Worm (Caenorhabditis elegans) whole organism, L4 larva: Measurements from ENCODE around the gene qdpr-1.
A peak's percentile ranks its signal among the peaks of the same experiment; 100 is the strongest.

ENCODE experiments used
- F26F4.8 ChIP-seq: fragments of 200-800 bp; sonication (Bioruptor generic); conservative IDR thresholded peaks from 2 replicates; pipeline ENCODE4 v1.3.6; 2022; ENCODE audit warnings: missing genetic modification characterization, missing compliant biosample characterization
- F37D6.2 ChIP-seq: sonication (generic microtip); optimal IDR thresholded peaks from 2 replicates; lab custom pipeline; 2016; ENCODE audit warnings: mild to moderate bottlenecking, missing genetic modification characterization, missing compliant biosample characterization
- F44E2.7 ChIP-seq: fragments of 200-800 bp; sonication (Bioruptor generic); IDR thresholded peaks from 2 replicates; pipeline ENCODE4 v2.1.2; 2022; ENCODE audit warnings: missing genetic modification characterization, missing compliant biosample characterization
- F49E8.2 ChIP-seq: sonication (generic microtip); optimal IDR thresholded peaks from 2 replicates; lab custom pipeline; 2016; ENCODE audit warnings: missing compliant biosample characterization, mild to moderate bottlenecking, missing genetic modification characterization, borderline replicate concordance
- T26A8.4 ChIP-seq: fragments of 200-800 bp; sonication (Bioruptor generic); IDR thresholded peaks from 2 replicates; pipeline ENCODE4 v1.3.6; 2022; ENCODE audit warnings: missing genetic modification characterization, missing compliant biosample characterization
- Y105C5A.15 ChIP-seq: fragments of 200-800 bp; sonication (Bioruptor generic); IDR thresholded peaks from 2 replicates; pipeline ENCODE4 v1.3.6; 2022; ENCODE audit warnings: missing genetic modification characterization, missing compliant biosample characterization
- Y48G9A.11 ChIP-seq: fragments of 200-800 bp; sonication (Bioruptor generic); IDR thresholded peaks from 2 replicates; pipeline ENCODE4 v1.3.6; 2022; ENCODE audit warnings: missing genetic modification reagents, missing genetic modification characterization, missing compliant biosample characterization
- ceh-20 ChIP-seq: fragments of 200-800 bp; sonication (Bioruptor generic); IDR thresholded peaks from 2 replicates; pipeline ENCODE4 v1.3.6; 2022; ENCODE audit warnings: missing genetic modification reagents, missing genetic modification characterization, missing compliant biosample characterization
- ceh-44 ChIP-seq: fragments of 200-800 bp; sonication (Bioruptor generic); IDR thresholded peaks from 2 replicates; pipeline ENCODE4 v1.3.6; 2022; ENCODE audit warnings: missing genetic modification reagents, missing genetic modification characterization, missing compliant biosample characterization
- ceh-82 ChIP-seq: sonication (generic microtip); optimal IDR thresholded peaks from 2 replicates; lab custom pipeline; 2017; ENCODE audit warnings: missing biosample characterization, missing genetic modification characterization
- daf-12 ChIP-seq: fragments of 150-350 bp; optimal IDR thresholded peaks from 2 replicates; lab custom pipeline; 2014; ENCODE audit warnings: missing biosample characterization, missing genetic modification reagents, missing genetic modification characterization
- daf-8 ChIP-seq: fragments of 200-800 bp; sonication (Bioruptor generic); IDR thresholded peaks from 2 replicates; pipeline ENCODE4 v1.3.6; 2022; ENCODE audit warnings: missing genetic modification characterization, missing compliant biosample characterization
- dmd-8 ChIP-seq: fragments of 200-800 bp; sonication (Bioruptor generic); IDR thresholded peaks from 2 replicates; pipeline ENCODE4 v1.3.6; 2022; ENCODE audit warnings: missing genetic modification characterization, missing compliant biosample characterization
- dpl-1 ChIP-seq: fragments of 150-350 bp; optimal IDR thresholded peaks from 2 replicates; lab custom pipeline; 2014; ENCODE audit warnings: missing biosample characterization, missing genetic modification reagents, missing genetic modification characterization
- duxl-1 ChIP-seq: sonication (generic microtip); optimal IDR thresholded peaks from 2 replicates; lab custom pipeline; 2016; ENCODE audit warnings: mild to moderate bottlenecking, missing genetic modification characterization, moderate library complexity, missing compliant biosample characterization; ENCODE audit not compliant: poor library complexity
- egl-27 ChIP-seq: sonication (generic microtip); optimal IDR thresholded peaks from 3 replicates; lab custom pipeline; 2017; ENCODE audit warnings: missing biosample characterization, missing genetic modification reagents, missing genetic modification characterization
- egl-43 ChIP-seq: fragments of 200-800 bp; sonication (Bioruptor generic); IDR thresholded peaks from 2 replicates; pipeline ENCODE4 v1.3.6; 2022; ENCODE audit warnings: missing genetic modification reagents, missing genetic modification characterization, missing compliant biosample characterization
- hif-1 ChIP-seq, 2 experiments: sonication (generic microtip); optimal IDR thresholded peaks; 2 replicates each; lab custom pipeline; 2016 to 2017; ENCODE audit warnings: missing compliant biosample characterization in 2 of 2, missing genetic modification characterization in 2 of 2, missing genetic modification reagents in 2 of 2, missing genotype in 2 of 2, mild to moderate bottlenecking in 1 of 2
- hlh-30 ChIP-seq: sonication (generic microtip); optimal IDR thresholded peaks from 2 replicates; lab custom pipeline; 2017; ENCODE audit warnings: antibody characterized with exemption, mild to moderate bottlenecking, missing genetic modification characterization, missing compliant biosample characterization; ENCODE audit not compliant: insufficient read depth
- hmg-1.1 ChIP-seq: fragments of 200-800 bp; sonication (Bioruptor generic); IDR thresholded peaks from 2 replicates; pipeline ENCODE4 v1.3.6; 2022; ENCODE audit warnings: missing genetic modification reagents, missing genetic modification characterization, missing compliant biosample characterization
- lin-1 ChIP-seq: fragments of 200-800 bp; sonication (Bioruptor generic); IDR thresholded peaks from 2 replicates; pipeline ENCODE4 v1.3.6; 2022; ENCODE audit warnings: missing genetic modification reagents, missing genetic modification characterization, missing compliant biosample characterization
- lin-13 ChIP-seq: fragments of 150-350 bp; optimal IDR thresholded peaks from 2 replicates; lab custom pipeline; 2014; ENCODE audit warnings: missing biosample characterization, missing genetic modification reagents, missing genetic modification characterization
- lin-15B ChIP-seq: fragments of 150-350 bp; sonication (generic microtip); optimal IDR thresholded peaks from 3 replicates; lab custom pipeline; 2014; ENCODE audit warnings: missing biosample characterization, missing genetic modification characterization
- lin-38 ChIP-seq: fragments of 200-800 bp; sonication (Bioruptor generic); IDR thresholded peaks from 2 replicates; pipeline ENCODE4 v1.3.6; 2022; ENCODE audit warnings: missing genetic modification reagents, missing genetic modification characterization, missing compliant biosample characterization
- lin-39 ChIP-seq: fragments of 150-350 bp; optimal IDR thresholded peaks from 2 replicates; lab custom pipeline; 2014; ENCODE audit warnings: missing biosample characterization, missing genetic modification reagents, missing genetic modification characterization
- lir-3 ChIP-seq: sonication (generic microtip); optimal IDR thresholded peaks from 2 replicates; lab custom pipeline; 2016; ENCODE audit warnings: mild to moderate bottlenecking, missing genetic modification characterization, missing compliant biosample characterization
- lsy-2 ChIP-seq, 2 experiments: fragments of 150-350 bp in 1 of 2; sonication (generic microtip) in 1 of 2; optimal IDR thresholded peaks; 2 replicates each; lab custom pipeline; 2014 to 2017; ENCODE audit warnings: missing biosample characterization in 2 of 2, missing genetic modification characterization in 2 of 2
- madf-5 ChIP-seq, 2 experiments: fragments of 200-800 bp; sonication (Bioruptor generic); IDR thresholded peaks; 2 replicates each; pipeline ENCODE4 v1.3.6; 2022; ENCODE audit warnings: missing compliant biosample characterization in 2 of 2, missing genetic modification characterization in 2 of 2
- mdl-1 ChIP-seq, 2 experiments: fragments of 150-350 bp in 1 of 2; sonication (generic microtip) in 1 of 2; optimal IDR thresholded peaks; 2 replicates each; lab custom pipeline; 2014 to 2017; ENCODE audit warnings: missing biosample characterization in 2 of 2, missing genetic modification characterization in 2 of 2
- mep-1 ChIP-seq: fragments of 150-350 bp; sonication (generic microtip); optimal IDR thresholded peaks from 3 replicates; lab custom pipeline; 2014; ENCODE audit warnings: missing biosample characterization, missing genetic modification characterization
- mes-2 ChIP-seq: sonication (generic microtip); optimal IDR thresholded peaks from 2 replicates; lab custom pipeline; 2016; ENCODE audit warnings: missing genotype, mild to moderate bottlenecking, missing genetic modification characterization, missing compliant biosample characterization; ENCODE audit not compliant: poor library complexity, severe bottlenecking
- mxl-3 ChIP-seq: fragments of 200-800 bp; sonication (Bioruptor generic); optimal IDR thresholded peaks from 2 replicates; lab custom pipeline; 2018; ENCODE audit warnings: mild to moderate bottlenecking, missing genetic modification characterization, missing compliant biosample characterization
- nhr-11 ChIP-seq: fragments of 150-350 bp; optimal IDR thresholded peaks from 2 replicates; lab custom pipeline; 2014; ENCODE audit warnings: missing biosample characterization, missing genetic modification characterization
- nhr-28 ChIP-seq: fragments of 150-350 bp; optimal IDR thresholded peaks from 2 replicates; lab custom pipeline; 2014; ENCODE audit warnings: missing biosample characterization, missing genetic modification characterization
- nhr-41 ChIP-seq: fragments of 200-800 bp; sonication (Bioruptor generic); IDR thresholded peaks from 2 replicates; pipeline ENCODE4 v1.3.6; 2022; ENCODE audit warnings: missing genetic modification reagents, missing genetic modification characterization, missing compliant biosample characterization
- nhr-6 ChIP-seq: fragments of 150-350 bp; optimal IDR thresholded peaks from 2 replicates; lab custom pipeline; 2014; ENCODE audit warnings: missing biosample characterization, missing genetic modification characterization
- nhr-76 ChIP-seq: fragments of 150-350 bp; optimal IDR thresholded peaks from 2 replicates; lab custom pipeline; 2014; ENCODE audit warnings: missing biosample characterization, missing genetic modification characterization
- nhr-77 ChIP-seq: fragments of 150-350 bp; optimal IDR thresholded peaks from 2 replicates; lab custom pipeline; 2014; ENCODE audit warnings: missing biosample characterization, missing genetic modification characterization
- php-3 ChIP-seq: fragments of 200-800 bp; sonication (Bioruptor generic); IDR thresholded peaks from 2 replicates; pipeline ENCODE4 v1.3.6; 2022; ENCODE audit warnings: missing genetic modification reagents, missing genetic modification characterization, missing compliant biosample characterization
- pqm-1 ChIP-seq: sonication (generic microtip); optimal IDR thresholded peaks from 2 replicates; lab custom pipeline; 2017; ENCODE audit warnings: missing biosample characterization, missing genetic modification characterization
- rbr-2 ChIP-seq: sonication (generic microtip); optimal IDR thresholded peaks from 2 replicates; lab custom pipeline; 2016; ENCODE audit warnings: missing genotype, missing genetic modification characterization, missing compliant biosample characterization
- snpc-1.2 ChIP-seq: fragments of 200-800 bp; sonication (Bioruptor generic); IDR thresholded peaks from 2 replicates; pipeline ENCODE4 v1.3.6; 2022; ENCODE audit warnings: missing genetic modification reagents, missing genetic modification characterization, missing compliant biosample characterization
- tag-97 ChIP-seq: fragments of 200-800 bp; sonication (Bioruptor generic); IDR thresholded peaks from 2 replicates; pipeline ENCODE4 v1.3.6; 2022; ENCODE audit warnings: missing genetic modification characterization, missing compliant biosample characterization
- unc-130 ChIP-seq: sonication (generic microtip); optimal IDR thresholded peaks from 2 replicates; lab custom pipeline; 2016; ENCODE audit warnings: missing genetic modification reagents, missing genetic modification characterization, missing compliant biosample characterization
- unc-62 ChIP-seq, 3 experiments: fragments of 150-350 bp in 1 of 3; sonication (generic microtip); optimal IDR thresholded peaks in 2 of 3; peaks in 1 of 3; 1 replicate in 1 of 3; 2 replicates in 2 of 3; lab custom pipeline; 2014 to 2017; ENCODE audit warnings: missing biosample characterization in 3 of 3, missing genetic modification characterization in 3 of 3, missing genetic modification reagents in 3 of 3, missing genotype in 1 of 3
- vab-7 ChIP-seq: fragments of 200-800 bp; sonication (Bioruptor generic); IDR thresholded peaks from 2 replicates; pipeline ENCODE4 v1.3.6; 2022; ENCODE audit warnings: missing genetic modification reagents, missing genetic modification characterization, missing compliant biosample characterization
- zfp-3 ChIP-seq: fragments of 200-800 bp; sonication (Bioruptor generic); conservative IDR thresholded peaks from 2 replicates; pipeline ENCODE4 v1.3.6; 2022; ENCODE audit warnings: missing genetic modification reagents, missing genetic modification characterization, missing compliant biosample characterization
- ztf-11 ChIP-seq: fragments of 150-350 bp; optimal IDR thresholded peaks from 2 replicates; lab custom pipeline; 2014; ENCODE audit warnings: missing biosample characterization, missing genetic modification characterization

The qdpr-1 gene

DNA sequence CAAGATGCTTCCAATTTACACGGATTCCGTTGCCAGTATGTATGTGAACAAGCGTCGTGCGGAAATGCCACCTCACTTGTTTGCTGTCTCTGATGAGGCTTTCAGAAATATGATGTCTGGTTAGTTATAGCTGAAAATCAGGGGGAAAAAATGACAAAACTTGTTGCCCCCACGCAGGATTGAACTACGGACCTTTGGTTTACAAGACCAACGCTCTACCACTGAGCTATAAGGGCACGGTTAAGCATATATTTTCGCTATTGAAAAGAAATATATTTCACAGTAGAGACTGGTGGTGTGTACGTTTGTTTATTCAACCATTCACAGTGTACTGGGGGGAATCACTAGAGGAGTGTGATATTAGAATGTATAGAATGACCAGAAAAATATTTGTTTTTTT lies 17.5 kb downstream of the qdpr-1 start (continued):
- no peak for TF ChIP-seq pqm-1
- TF ChIP-seq lin-15B (tag; lab: Kevin White, UChicago), result no peak
- TF ChIP-seq ceh-20 (GFP tag; lab: Robert Waterston, UW), result no peak
- TF ChIP-seq ztf-11 (tag; lab: Kevin White, UChicago), result no peak
- TF ChIP-seq madf-5 (GFP tag; IDR thresholded peaks at IDR 0.05; lab: Robert Waterston, UW), result no peak
- no peak for TF ChIP-seq daf-12 (tag; lab: Kevin White, UChicago)
- TF ChIP-seq lir-3, result no peak
- TF ChIP-seq unc-62 (GFP tag; optimal IDR thresholded peaks at IDR 0.05 in 1 of 2; lab: Kevin White, UChicago), result no peak
- TF ChIP-seq unc-62 (tag; optimal IDR thresholded peaks at IDR 0.05; lab: Kevin White, UChicago), result no peak
- TF ChIP-seq snpc-1.2 (GFP tag; lab: Robert Waterston, UW), result 0 out of 2 replicates have a peak, but pooled peaks have one; percentile 33
- TF ChIP-seq egl-43 (GFP tag; lab: Robert Waterston, UW), result no peak; the same call in 1 of the 2 replicates
- peak; percentile 82 for TF ChIP-seq dmd-8 (GFP tag; lab: Robert Waterston, UW)
- TF ChIP-seq daf-8, result no peak
- TF ChIP-seq mep-1 (tag; lab: Kevin White, UChicago), result no peak
- no peak for TF ChIP-seq hlh-30 (tag; lab: Kevin White, UChicago)
- TF ChIP-seq, all 104 proteins: peak for 20

DNA sequence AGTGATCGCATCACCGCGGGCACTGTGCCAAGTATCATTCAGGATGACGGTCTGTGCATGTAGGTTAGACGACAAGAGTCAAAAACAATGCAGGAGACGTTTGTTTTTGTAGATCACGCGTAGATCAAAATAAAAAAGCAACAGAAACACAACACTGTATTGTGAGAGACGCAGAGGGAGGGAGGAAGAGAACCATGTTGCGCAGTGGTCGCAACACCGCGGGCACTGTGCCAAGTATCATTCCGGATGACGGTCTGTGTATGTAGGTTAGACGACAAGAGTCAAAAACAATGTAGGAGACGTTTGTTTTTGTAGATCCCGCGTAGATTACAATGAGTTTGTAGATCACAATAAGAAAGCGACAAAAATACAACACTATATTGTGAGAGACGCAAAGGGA lies 25.3 kb downstream of the qdpr-1 start:
- TF ChIP-seq ceh-82 (tag; lab: Kevin White, UChicago) (no peak), nhr-41 (GFP tag; lab: Robert Waterston, UW) (no peak), daf-8 (no peak), zfp-3 (GFP tag; lab: Robert Waterston, UW) (no peak), T26A8.4 (GFP tag; lab: Robert Waterston, UW) (no peak), Y48G9A.11 (GFP tag; lab: Robert Waterston, UW) (no peak), hmg-1.1 (no peak), php-3 (GFP tag; lab: Robert Waterston, UW) (no peak), egl-27 (no peak), lsy-2 (tag; optimal IDR thresholded peaks at IDR 0.05; lab: Kevin White, UChicago) (no peak), lin-39 (tag; lab: Kevin White, UChicago) (no peak), mep-1 (tag; lab: Kevin White, UChicago) (no peak), tag-97 (no peak), duxl-1 (tag; lab: Kevin White, UChicago) (no peak), nhr-76 (no peak), F49E8.2 (tag; lab: Kevin White, UChicago) (no peak), F44E2.7 (GFP tag; lab: Robert Waterston, UW) (no peak)

DNA sequence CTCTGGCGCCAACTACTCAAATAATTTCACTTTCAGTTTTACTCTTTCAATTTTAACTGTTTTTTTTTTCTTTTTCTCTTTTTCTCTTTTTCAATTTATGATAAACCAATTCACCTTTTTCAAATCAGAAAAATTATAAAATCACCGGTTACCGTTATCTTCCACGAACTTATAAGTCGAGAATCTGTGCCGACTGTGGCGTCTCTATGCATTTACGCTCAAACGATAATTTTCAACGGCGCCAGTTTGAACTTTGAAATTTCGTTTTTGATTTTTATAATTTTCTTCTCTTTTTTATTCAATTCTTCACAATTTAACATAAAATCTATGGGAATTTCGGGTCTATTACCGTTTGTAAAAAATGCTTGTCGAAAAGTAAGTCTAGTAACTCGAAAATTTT lies 29.7 kb downstream of the qdpr-1 start, which contains the start of gene exo-1:
TSS of gene exo-1 (plus strand) at position 101 of the 400 bp plus-strand sequence.
- TF ChIP-seq vab-7 (GFP tag; lab: Robert Waterston, UW) (peak; percentile 28; the same call in 1 of the 2 replicates), Y105C5A.15 (no peak), mdl-1 (tag; optimal IDR thresholded peaks at IDR 0.05; lab: Kevin White, UChicago) (peak in 1 of 2 experiments; percentile 24), rbr-2 (tag; lab: Kevin White, UChicago) (no peak), nhr-77 (tag; lab: Kevin White, UChicago) (peak; percentile 94), mes-2 (peak; percentile 96), unc-130 (peak; percentile 87), ceh-44 (0 out of 2 replicates have a peak, but pooled peaks have one; percentile 29), nhr-11 (tag; lab: Kevin White, UChicago) (peak; percentile 51), lsy-2 (tag; optimal IDR thresholded peaks at IDR 0.05; lab: Kevin White, UChicago) (peak in 1 of 2 experiments; percentile 87), mxl-3 (GFP tag; lab: Kevin White, UChicago) (no peak), lin-13 (GFP tag; lab: Kevin White, UChicago) (peak; percentile 25), mep-1 (tag; lab: Kevin White, UChicago) (peak; percentile 80), F26F4.8 (GFP tag; lab: Robert Waterston, UW) (no peak), F37D6.2 (tag; lab: Kevin White, UChicago) (no peak), hif-1 (tag; optimal IDR thresholded peaks at IDR 0.05; lab: Kevin White, UChicago) (peak in 1 of 2 experiments; percentile 82), nhr-6 (tag; lab: Kevin White, UChicago) (peak; percentile 74), hlh-30 (tag; lab: Kevin White, UChicago) (peak; percentile 54), nhr-28 (tag; lab: Kevin White, UChicago) (peak; percentile 82), dpl-1 (GFP tag; lab: Kevin White, UChicago) (peak; percentile 86), lin-1 (GFP tag; lab: Robert Waterston, UW) (no peak), lin-38 (GFP tag; lab: Robert Waterston, UW) (peak; percentile 94), pqm-1 (peak; percentile 52)
